Worm (Caenorhabditis elegans) whole organism, L4 larva: ENCODE data around the gene msp-78.

Experiments
- F10B5.3 ChIP-seq: sonication (generic microtip); optimal IDR thresholded peaks from 2 replicates; lab custom pipeline; 2016; ENCODE audit warnings: mild to moderate bottlenecking, missing genetic modification characterization, missing compliant biosample characterization
- F26F4.8 ChIP-seq: fragments of 200-800 bp; sonication (Bioruptor generic); conservative IDR thresholded peaks from 2 replicates; pipeline ENCODE4 v1.3.6; 2022; ENCODE audit warnings: missing genetic modification characterization, missing compliant biosample characterization
- F37D6.2 ChIP-seq: sonication (generic microtip); optimal IDR thresholded peaks from 2 replicates; lab custom pipeline; 2016; ENCODE audit warnings: mild to moderate bottlenecking, missing genetic modification characterization, missing compliant biosample characterization
- F44E2.7 ChIP-seq: fragments of 200-800 bp; sonication (Bioruptor generic); IDR thresholded peaks from 2 replicates; pipeline ENCODE4 v2.1.2; 2022; ENCODE audit warnings: missing genetic modification characterization, missing compliant biosample characterization
- F49E8.2 ChIP-seq: sonication (generic microtip); optimal IDR thresholded peaks from 2 replicates; lab custom pipeline; 2016; ENCODE audit warnings: missing compliant biosample characterization, mild to moderate bottlenecking, missing genetic modification characterization, borderline replicate concordance
- R02D3.7 ChIP-seq: fragments of 150-350 bp; sonication (generic microtip); optimal IDR thresholded peaks from 3 replicates; lab custom pipeline; 2014; ENCODE audit warnings: missing biosample characterization, missing genetic modification characterization
- T26A8.4 ChIP-seq: fragments of 200-800 bp; sonication (Bioruptor generic); IDR thresholded peaks from 2 replicates; pipeline ENCODE4 v1.3.6; 2022; ENCODE audit warnings: missing genetic modification characterization, missing compliant biosample characterization
- Y105C5A.15 ChIP-seq: fragments of 200-800 bp; sonication (Bioruptor generic); IDR thresholded peaks from 2 replicates; pipeline ENCODE4 v1.3.6; 2022; ENCODE audit warnings: missing genetic modification characterization, missing compliant biosample characterization
- Y48G9A.11 ChIP-seq: fragments of 200-800 bp; sonication (Bioruptor generic); IDR thresholded peaks from 2 replicates; pipeline ENCODE4 v1.3.6; 2022; ENCODE audit warnings: missing genetic modification reagents, missing genetic modification characterization, missing compliant biosample characterization
- Y5F2A.4 ChIP-seq: fragments of 200-800 bp; sonication (Bioruptor generic); optimal IDR thresholded peaks from 2 replicates; lab custom pipeline; 2018; ENCODE audit warnings: mild to moderate bottlenecking, missing genetic modification characterization, missing compliant biosample characterization
- aha-1 ChIP-seq: fragments of 150-350 bp; peaks from one replicate; lab custom pipeline; 2014; ENCODE audit warnings: missing biosample characterization, missing genetic modification characterization
- aly-2 ChIP-seq: sonication (generic microtip); optimal IDR thresholded peaks from 2 replicates; lab custom pipeline; 2018; ENCODE audit warnings: missing biosample characterization, missing genetic modification characterization
- ama-1 ChIP-seq: fragments of 150-350 bp; optimal IDR thresholded peaks from 2 replicates; lab custom pipeline; 2014; ENCODE audit warnings: inconsistent platforms, mixed read lengths
- arid-1 ChIP-seq: fragments of 200-800 bp; sonication (Bioruptor generic); conservative IDR thresholded peaks from 2 replicates; pipeline ENCODE4 v1.3.6; 2022; ENCODE audit warnings: missing genetic modification reagents, missing genetic modification characterization, missing compliant biosample characterization
- ceh-32 ChIP-seq: sonication (generic microtip); optimal IDR thresholded peaks from 2 replicates; lab custom pipeline; 2016; ENCODE audit warnings: mild to moderate bottlenecking, missing genetic modification characterization, missing compliant biosample characterization; ENCODE audit not compliant: poor library complexity
- ceh-44 ChIP-seq: fragments of 200-800 bp; sonication (Bioruptor generic); IDR thresholded peaks from 2 replicates; pipeline ENCODE4 v1.3.6; 2022; ENCODE audit warnings: missing genetic modification reagents, missing genetic modification characterization, missing compliant biosample characterization
- ceh-62 ChIP-seq: sonication (generic microtip); optimal IDR thresholded peaks from 2 replicates; lab custom pipeline; 2017; ENCODE audit warnings: missing biosample characterization, missing genetic modification characterization
- ceh-82 ChIP-seq: sonication (generic microtip); optimal IDR thresholded peaks from 2 replicates; lab custom pipeline; 2017; ENCODE audit warnings: missing biosample characterization, missing genetic modification characterization
- ces-1 ChIP-seq: fragments of 150-350 bp; sonication (generic microtip); optimal IDR thresholded peaks from 4 replicates; lab custom pipeline; 2014; ENCODE audit warnings: missing biosample characterization, missing genetic modification reagents, missing genetic modification characterization
- daf-16 ChIP-seq, 3 experiments: sonication (generic microtip); optimal IDR thresholded peaks; 2 replicates each; lab custom pipeline; 2016 to 2017; ENCODE audit warnings: missing genetic modification characterization in 3 of 3, missing genetic modification reagents in 3 of 3, mild to moderate bottlenecking in 2 of 3, missing compliant biosample characterization in 2 of 3, missing biosample characterization in 1 of 3, moderate library complexity in 1 of 3
- dmd-8 ChIP-seq: fragments of 200-800 bp; sonication (Bioruptor generic); IDR thresholded peaks from 2 replicates; pipeline ENCODE4 v1.3.6; 2022; ENCODE audit warnings: missing genetic modification characterization, missing compliant biosample characterization
- fkh-10 ChIP-seq: fragments of 150-350 bp; optimal IDR thresholded peaks from 2 replicates; lab custom pipeline; 2014; ENCODE audit warnings: missing biosample characterization, missing genetic modification reagents, missing genetic modification characterization
- gei-8 ChIP-seq: fragments of 200-800 bp; sonication (Bioruptor generic); optimal IDR thresholded peaks from 2 replicates; lab custom pipeline; 2018; ENCODE audit warnings: mild to moderate bottlenecking, missing genetic modification characterization, missing compliant biosample characterization
- hlh-30 ChIP-seq: sonication (generic microtip); optimal IDR thresholded peaks from 2 replicates; lab custom pipeline; 2017; ENCODE audit warnings: antibody characterized with exemption, mild to moderate bottlenecking, missing genetic modification characterization, missing compliant biosample characterization; ENCODE audit not compliant: insufficient read depth
- jun-1 ChIP-seq: fragments of 150-350 bp; optimal IDR thresholded peaks from 2 replicates; lab custom pipeline; 2014; ENCODE audit warnings: missing biosample characterization, missing genetic modification reagents, missing genetic modification characterization
- lin-13 ChIP-seq: fragments of 150-350 bp; optimal IDR thresholded peaks from 2 replicates; lab custom pipeline; 2014; ENCODE audit warnings: missing biosample characterization, missing genetic modification reagents, missing genetic modification characterization
- lin-15B ChIP-seq: fragments of 150-350 bp; sonication (generic microtip); optimal IDR thresholded peaks from 3 replicates; lab custom pipeline; 2014; ENCODE audit warnings: missing biosample characterization, missing genetic modification characterization
- madf-5 ChIP-seq, 2 experiments: fragments of 200-800 bp; sonication (Bioruptor generic); IDR thresholded peaks; 2 replicates each; pipeline ENCODE4 v1.3.6; 2022; ENCODE audit warnings: missing compliant biosample characterization in 2 of 2, missing genetic modification characterization in 2 of 2
- mdl-1 ChIP-seq, 2 experiments: fragments of 150-350 bp in 1 of 2; sonication (generic microtip) in 1 of 2; optimal IDR thresholded peaks; 2 replicates each; lab custom pipeline; 2014 to 2017; ENCODE audit warnings: missing biosample characterization in 2 of 2, missing genetic modification characterization in 2 of 2
- mes-2 ChIP-seq: sonication (generic microtip); optimal IDR thresholded peaks from 2 replicates; lab custom pipeline; 2016; ENCODE audit warnings: missing genotype, mild to moderate bottlenecking, missing genetic modification characterization, missing compliant biosample characterization; ENCODE audit not compliant: poor library complexity, severe bottlenecking
- mxl-2 ChIP-seq: fragments of 200-800 bp; sonication (Bioruptor generic); conservative IDR thresholded peaks from 2 replicates; pipeline ENCODE4 v1.3.6; 2022; ENCODE audit warnings: missing genetic modification reagents, missing genetic modification characterization, missing compliant biosample characterization
- nhr-102 ChIP-seq: sonication (generic microtip); optimal IDR thresholded peaks from 2 replicates; lab custom pipeline; 2016; ENCODE audit warnings: mild to moderate bottlenecking, missing genetic modification characterization, moderate library complexity, missing compliant biosample characterization
- nhr-111 ChIP-seq: fragments of 200-800 bp; sonication (Bioruptor generic); optimal IDR thresholded peaks from 2 replicates; lab custom pipeline; 2018; ENCODE audit warnings: mild to moderate bottlenecking, missing genetic modification characterization, missing compliant biosample characterization
- nhr-237 ChIP-seq: sonication (generic microtip); optimal IDR thresholded peaks from 2 replicates; lab custom pipeline; 2017; ENCODE audit warnings: missing biosample characterization, missing genetic modification characterization
- nhr-25 ChIP-seq: sonication (generic microtip); optimal IDR thresholded peaks from 2 replicates; lab custom pipeline; 2017; ENCODE audit warnings: missing genetic modification characterization, mild to moderate bottlenecking, missing compliant biosample characterization, antibody characterized with exemption, moderate library complexity, borderline replicate concordance; ENCODE audit not compliant: insufficient read depth
- nhr-41 ChIP-seq: fragments of 200-800 bp; sonication (Bioruptor generic); IDR thresholded peaks from 2 replicates; pipeline ENCODE4 v1.3.6; 2022; ENCODE audit warnings: missing genetic modification reagents, missing genetic modification characterization, missing compliant biosample characterization
- nhr-42 ChIP-seq: fragments of 200-800 bp; sonication (Bioruptor generic); IDR thresholded peaks from 2 replicates; pipeline ENCODE4 v1.3.6; 2022; ENCODE audit warnings: missing genetic modification characterization, missing compliant biosample characterization
- nhr-76 ChIP-seq: fragments of 150-350 bp; optimal IDR thresholded peaks from 2 replicates; lab custom pipeline; 2014; ENCODE audit warnings: missing biosample characterization, missing genetic modification characterization
- nhr-77 ChIP-seq: fragments of 150-350 bp; optimal IDR thresholded peaks from 2 replicates; lab custom pipeline; 2014; ENCODE audit warnings: missing biosample characterization, missing genetic modification characterization
- rbr-2 ChIP-seq: sonication (generic microtip); optimal IDR thresholded peaks from 2 replicates; lab custom pipeline; 2016; ENCODE audit warnings: missing genotype, missing genetic modification characterization, missing compliant biosample characterization
- skn-1 ChIP-seq: fragments of 150-350 bp; optimal IDR thresholded peaks from 2 replicates; lab custom pipeline; 2014; ENCODE audit warnings: missing biosample characterization, missing genetic modification characterization
- snpc-1.2 ChIP-seq: fragments of 200-800 bp; sonication (Bioruptor generic); IDR thresholded peaks from 2 replicates; pipeline ENCODE4 v1.3.6; 2022; ENCODE audit warnings: missing genetic modification reagents, missing genetic modification characterization, missing compliant biosample characterization
- snpc-4 ChIP-seq: fragments of 150-350 bp; optimal IDR thresholded peaks from 2 replicates; lab custom pipeline; 2014; ENCODE audit warnings: missing biosample characterization, missing genetic modification characterization
- spr-1 ChIP-seq: sonication (generic microtip); optimal IDR thresholded peaks from 2 replicates; lab custom pipeline; 2016; ENCODE audit warnings: mild to moderate bottlenecking, missing genetic modification characterization, missing compliant biosample characterization
- tag-97 ChIP-seq: fragments of 200-800 bp; sonication (Bioruptor generic); IDR thresholded peaks from 2 replicates; pipeline ENCODE4 v1.3.6; 2022; ENCODE audit warnings: missing genetic modification characterization, missing compliant biosample characterization
- tra-1 ChIP-seq: fragments of 200-800 bp; sonication (Bioruptor generic); IDR thresholded peaks from 2 replicates; pipeline ENCODE4 v1.3.6; 2022; ENCODE audit warnings: missing genetic modification reagents, missing genetic modification characterization, missing compliant biosample characterization
- unc-39 ChIP-seq: sonication (generic microtip); optimal IDR thresholded peaks from 2 replicates; lab custom pipeline; 2017; ENCODE audit warnings: missing biosample characterization, missing genetic modification characterization
- unc-62 ChIP-seq, 3 experiments: fragments of 150-350 bp in 1 of 3; sonication (generic microtip); optimal IDR thresholded peaks in 2 of 3; peaks in 1 of 3; 1 replicate in 1 of 3; 2 replicates in 2 of 3; lab custom pipeline; 2014 to 2017; ENCODE audit warnings: missing biosample characterization in 3 of 3, missing genetic modification characterization in 3 of 3, missing genetic modification reagents in 3 of 3, missing genotype in 1 of 3
- vab-7 ChIP-seq: fragments of 200-800 bp; sonication (Bioruptor generic); IDR thresholded peaks from 2 replicates; pipeline ENCODE4 v1.3.6; 2022; ENCODE audit warnings: missing genetic modification reagents, missing genetic modification characterization, missing compliant biosample characterization

Gene msp-78

ce11 chrIV:9799664-9800063 is 29.8 kb downstream of the msp-78 start (continued):
- peak; percentile 84 for TF ChIP-seq aha-1

ce11 chrIV:9801418-9801817 is 31.6 kb downstream of the msp-78 start:
- TF ChIP-seq lin-13 (GFP tag; lab: Kevin White, UChicago) (no peak), ceh-62 (no peak), nhr-237 (no peak), dmd-8 (GFP tag; lab: Robert Waterston, UW) (no peak), unc-39 (no peak), nhr-41 (GFP tag; lab: Robert Waterston, UW) (0 out of 2 replicates have a peak, but pooled peaks have one; percentile 24), fkh-10 (no peak), F26F4.8 (GFP tag; lab: Robert Waterston, UW) (no peak), mes-2 (tag; lab: Kevin White, UChicago) (peak; percentile 26), nhr-42 (no peak), nhr-111 (GFP tag; lab: Kevin White, UChicago) (no peak), gei-8 (GFP tag; lab: Kevin White, UChicago) (peak; percentile 41), jun-1 (no peak), arid-1 (no peak), madf-5 (GFP tag; IDR thresholded peaks at IDR 0.05; lab: Robert Waterston, UW) (no peak), nhr-25 (no peak), ceh-82 (tag; lab: Kevin White, UChicago) (no peak), snpc-4 (tag; lab: Kevin White, UChicago) (no peak), Y5F2A.4 (GFP tag; lab: Kevin White, UChicago) (no peak), daf-16 (GFP tag; optimal IDR thresholded peaks at IDR 0.05; lab: Kevin White, UChicago) (peak in 1 of 2 experiments; percentile 40), daf-16 (tag; optimal IDR thresholded peaks at IDR 0.05; lab: Kevin White, UChicago) (peak; percentile 92), F10B5.3 (tag; lab: Kevin White, UChicago) (no peak), F49E8.2 (tag; lab: Kevin White, UChicago) (no peak), F37D6.2 (tag; lab: Kevin White, UChicago) (no peak), mxl-2 (no peak; the same call in 1 of the 2 replicates), tra-1 (GFP tag; lab: Robert Waterston, UW) (peak; percentile 97), mdl-1 (tag; optimal IDR thresholded peaks at IDR 0.05; lab: Kevin White, UChicago) (peak in 1 of 2 experiments; percentile 57), vab-7 (no peak), skn-1 (no peak), ces-1 (GFP tag; lab: Kevin White, UChicago) (no peak), Y105C5A.15 (GFP tag; lab: Robert Waterston, UW) (no peak), spr-1 (no peak), ceh-32 (tag; lab: Kevin White, UChicago) (no peak), ceh-44 (GFP tag; lab: Robert Waterston, UW) (no peak), ama-1 (no peak), nhr-76 (tag; lab: Kevin White, UChicago) (no peak), R02D3.7 (tag; lab: Kevin White, UChicago) (no peak), snpc-1.2 (GFP tag; lab: Robert Waterston, UW) (no peak), nhr-77 (peak; percentile 92), T26A8.4 (GFP tag; lab: Robert Waterston, UW) (no peak), F44E2.7 (GFP tag; lab: Robert Waterston, UW) (no peak), hlh-30 (tag; lab: Kevin White, UChicago) (peak; percentile 59), rbr-2 (no peak), lin-15B (no peak), aly-2 (tag; lab: Kevin White, UChicago) (no peak), tag-97 (GFP tag; lab: Robert Waterston, UW) (no peak), nhr-102 (tag; lab: Kevin White, UChicago) (peak; percentile 63), Y48G9A.11 (GFP tag; lab: Robert Waterston, UW) (no peak), unc-62 (GFP tag; optimal IDR thresholded peaks at IDR 0.05 in 1 of 2; lab: Kevin White, UChicago) (peak; percentile 18 to 66), unc-62 (tag; optimal IDR thresholded peaks at IDR 0.05; lab: Kevin White, UChicago) (no peak)
